Fruit fly (Drosophila melanogaster): ENCODE data around the gene Cpr67B.

Gene Cpr67B

DNA sequence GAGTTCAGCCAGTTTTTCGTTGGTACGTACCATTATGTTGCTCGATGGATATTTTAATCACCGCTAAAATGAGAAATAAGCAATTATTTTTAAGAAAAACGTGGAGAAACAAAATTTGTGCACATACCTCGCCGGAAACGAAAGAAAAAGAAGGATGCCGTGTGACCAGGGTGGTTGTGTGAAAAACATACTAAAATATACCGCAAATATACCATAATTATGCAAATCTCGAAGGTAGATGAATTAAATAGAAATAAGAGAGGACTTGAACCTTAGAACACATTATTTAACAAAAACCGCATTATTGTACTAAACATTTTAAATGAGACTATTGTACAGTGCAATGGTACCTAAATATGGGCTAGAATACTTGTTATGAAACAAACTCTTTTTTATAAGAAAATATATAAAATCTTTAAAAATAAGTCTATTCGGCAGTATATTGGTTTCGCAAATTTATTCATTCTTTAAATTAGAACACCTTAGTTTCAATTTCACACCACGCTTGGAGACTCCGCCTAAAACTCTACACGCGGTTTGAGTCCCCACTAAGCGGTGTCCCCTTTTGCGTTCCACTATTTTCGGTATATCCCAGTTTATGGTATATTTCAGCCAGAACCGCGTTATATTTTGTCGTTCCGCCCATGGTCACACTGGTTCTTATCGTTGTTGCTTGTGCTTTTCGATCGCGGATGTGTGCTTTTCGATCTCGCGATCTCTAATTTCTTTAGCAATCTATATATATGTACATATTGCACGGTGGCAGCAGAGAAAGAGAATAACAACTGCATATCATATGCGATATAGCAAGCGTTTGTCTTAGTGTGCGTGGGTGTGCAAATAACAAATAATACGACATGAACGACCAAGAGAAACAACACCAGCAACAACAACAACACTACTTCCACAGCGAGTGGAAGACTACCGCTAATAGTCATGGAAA lies 25.3 kb downstream of the Cpr67B start, which contains the start of the genes RpS17 and MTF-1:
TSS of gene RpS17 (minus strand) at position 157 of the 943 bp plus-strand sequence.
TSS of gene MTF-1 (plus strand) at position 648 of the 943 bp plus-strand sequence.
- TF ChIP-seq pfk (GFP tag; optimal IDR thresholded peaks at IDR 0.05) (peak; percentile 23), peb (GFP tag; IDR thresholded peaks at IDR 0.05) (no peak), zfh2 (GFP tag; optimal IDR thresholded peaks at IDR 0.05) (peak; percentile 29), her (GFP tag; optimal IDR thresholded peaks at IDR 0.05) (no peak), CG9437 (GFP tag; optimal IDR thresholded peaks at IDR 0.05) (peak; percentile 16), croc (GFP tag; conservative IDR thresholded peaks at IDR 0.05) (no peak), inv (GFP tag; IDR thresholded peaks at IDR 0.05; ENCODE audit: partially characterized antibody) (no peak), CG11093 (GFP tag; IDR thresholded peaks at IDR 0.05) (no peak), lmd (GFP tag; IDR thresholded peaks at IDR 0.05) (no peak; the same call in 1 of the 2 replicates), sima (GFP tag; optimal IDR thresholded peaks at IDR 0.05) (no peak), lilli (GFP tag; optimal IDR thresholded peaks at IDR 0.05) (no peak), jigr1 (GFP tag; IDR thresholded peaks at IDR 0.05) (no peak), CG8089 (GFP tag; optimal IDR thresholded peaks at IDR 0.05) (peak; percentile 22), disco-r (GFP tag; optimal IDR thresholded peaks at IDR 0.05) (peak; percentile 39), CG18764 (GFP tag; optimal IDR thresholded peaks at IDR 0.05) (no peak), CG34224 (GFP tag; IDR thresholded peaks at IDR 0.05; ENCODE audit: partially characterized antibody) (no peak), Stat92E (GFP tag; optimal IDR thresholded peaks at IDR 0.05) (peak in 1 of 3 experiments; percentile 30), MBD-R2 (GFP tag; IDR thresholded peaks at IDR 0.05) (peak; percentile 43; the same call in 1 of the 2 replicates), Scr (GFP tag; IDR thresholded peaks at IDR 0.05; ENCODE audit: partially characterized antibody) (no peak; the same call in 1 of the 2 replicates), CG18599 (GFP tag; optimal IDR thresholded peaks at IDR 0.05) (peak; percentile 44), CG30020 (tag; optimal IDR thresholded peaks at IDR 0.05) (peak; percentile 7), CG4404 (GFP tag; IDR thresholded peaks at IDR 0.05) (no peak), Bteb2 (GFP tag; optimal IDR thresholded peaks at IDR 0.05) (no peak), NFAT (GFP tag; IDR thresholded peaks at IDR 0.05) (peak; percentile 57; the same call in 1 of the 2 replicates), Fer3 (tag; optimal IDR thresholded peaks at IDR 0.05) (peak; percentile 24), CG17186 (GFP tag; optimal IDR thresholded peaks at IDR 0.05) (no peak), CG10462 (GFP tag; optimal IDR thresholded peaks at IDR 0.05) (no peak), E2f1 (GFP tag; IDR thresholded peaks at IDR 0.05) (no peak), sna (GFP tag; IDR thresholded peaks at IDR 0.05; ENCODE audit: partially characterized antibody) (no peak), CG3281 (GFP tag; optimal IDR thresholded peaks at IDR 0.05) (peak; percentile 67), tup (GFP tag; optimal IDR thresholded peaks at IDR 0.05) (no peak), bcd (GFP tag; optimal IDR thresholded peaks at IDR 0.05) (peak; percentile 48), Hr78 (GFP tag; optimal IDR thresholded peaks at IDR 0.05) (no peak), CG4328 (GFP tag; optimal IDR thresholded peaks at IDR 0.05) (peak; percentile 63), CrebB (tag; optimal IDR thresholded peaks at IDR 0.05) (peak; percentile 52), Myb (GFP tag; optimal IDR thresholded peaks at IDR 0.05) (no peak), Blimp-1 (GFP tag; optimal IDR thresholded peaks at IDR 0.05) (no peak), CG6254 (GFP tag; optimal IDR thresholded peaks at IDR 0.05) (no peak), CG16863 (GFP tag; optimal IDR thresholded peaks at IDR 0.05) (no peak), zf30C (GFP tag; optimal IDR thresholded peaks at IDR 0.05) (peak; percentile 3), zfh1 (GFP tag; IDR thresholded peaks at IDR 0.05) (peak; percentile 68; the same call in 2 of the 3 replicates), Ravus (GFP tag; IDR thresholded peaks at IDR 0.05) (no peak), ham (GFP tag; IDR thresholded peaks at IDR 0.05) (no peak), CG31365 (tag; optimal IDR thresholded peaks at IDR 0.05) (peak; percentile 25), pros (GFP tag; optimal IDR thresholded peaks at IDR 0.05) (no peak), vfl (GFP tag; optimal IDR thresholded peaks at IDR 0.05) (no peak), Oli (tag; optimal IDR thresholded peaks at IDR 0.05) (peak; percentile 40), Dp (GFP tag; optimal IDR thresholded peaks at IDR 0.05) (peak; percentile 39)
